Worm (Caenorhabditis elegans): Measurements from ENCODE around the gene cyp-25A6.

Gene cyp-25A6

ce11 chrIV:4204275-4204674 is 7.0 kb downstream of the cyp-25A6 start, which contains the start of gene pax-2:
Gene pax-2 (minus strand): TSS chrIV:4204375.
- TF ChIP-seq nhr-232 (tag; optimal IDR thresholded peaks at IDR 0.05) (no peak), lim-6 (tag; optimal IDR thresholded peaks at IDR 0.05) (no peak), ttx-3 (tag; optimal IDR thresholded peaks at IDR 0.05) (no peak), pha-2 (tag; optimal IDR thresholded peaks at IDR 0.05) (no peak), ceh-45 (GFP tag; IDR thresholded peaks at IDR 0.05) (no peak), che-1 (tag; optimal IDR thresholded peaks at IDR 0.05) (no peak), ztf-16 (tag; optimal IDR thresholded peaks at IDR 0.05) (no peak), ceh-19 (GFP tag; optimal IDR thresholded peaks at IDR 0.05) (no peak), ceh-6 (GFP tag; optimal IDR thresholded peaks at IDR 0.05) (no peak), syd-9 (tag; optimal IDR thresholded peaks at IDR 0.05) (no peak), ceh-48 (tag; optimal IDR thresholded peaks at IDR 0.05) (no peak), ceh-30 (tag; optimal IDR thresholded peaks at IDR 0.05) (no peak), hlh-15 (tag; optimal IDR thresholded peaks at IDR 0.05) (no peak), hlh-6 (tag; optimal IDR thresholded peaks at IDR 0.05) (no peak), sdc-2 (tag; optimal IDR thresholded peaks at IDR 0.05) (no peak), ceh-2 (tag; optimal IDR thresholded peaks at IDR 0.05) (no peak)

- TF ChIP-seq ceh-31 (tag; optimal IDR thresholded peaks at IDR 0.05) (no peak), hlh-8 (tag; optimal IDR thresholded peaks at IDR 0.05) (no peak), eyg-1 (tag; optimal IDR thresholded peaks at IDR 0.05) (no peak), F13H6.1 (tag; optimal IDR thresholded peaks at IDR 0.05) (no peak), lin-11 (tag; optimal IDR thresholded peaks at IDR 0.05) (no peak)
Observed at ce11 chrIV:4207088-4207487, 9.8 kb downstream of the cyp-25A6 start, which contains the start of gene osgn-1. Gene osgn-1 (plus strand): TSS chrIV:4207388.

ce11 chrIV:4209084-4209483 is 11.8 kb downstream of the cyp-25A6 start:
- TF ChIP-seq che-1 (tag; optimal IDR thresholded peaks at IDR 0.05) (no peak), ceh-24 (tag; optimal IDR thresholded peaks at IDR 0.05) (no peak), elt-4 (tag; optimal IDR thresholded peaks at IDR 0.05) (no peak), ets-4 (tag; optimal IDR thresholded peaks at IDR 0.05) (no peak), ceh-18 (tag; optimal IDR thresholded peaks at IDR 0.05) (no peak), K02D7.2 (tag; optimal IDR thresholded peaks at IDR 0.05) (no peak), pha-4 (tag; optimal IDR thresholded peaks at IDR 0.05) (no peak), ceh-22 (tag; optimal IDR thresholded peaks at IDR 0.05) (no peak), ceh-30 (tag; optimal IDR thresholded peaks at IDR 0.05) (no peak), pax-1 (tag; optimal IDR thresholded peaks at IDR 0.05) (no peak), syd-9 (tag; optimal IDR thresholded peaks at IDR 0.05) (no peak), unc-55 (GFP tag; optimal IDR thresholded peaks at IDR 0.05) (no peak), pag-3 (tag; optimal IDR thresholded peaks at IDR 0.05; ENCODE audit: borderline replicate concordance) (no peak), T23F11.4 (GFP tag; optimal IDR thresholded peaks at IDR 0.05) (no peak), unc-42 (tag; optimal IDR thresholded peaks at IDR 0.05) (no peak), odd-2 (tag; optimal IDR thresholded peaks at IDR 0.05) (no peak), pros-1 (tag; optimal IDR thresholded peaks at IDR 0.05) (no peak), nfya-1 (tag; optimal IDR thresholded peaks at IDR 0.05) (no peak), pqm-1 (tag; optimal IDR thresholded peaks at IDR 0.05) (no peak), hlh-15 (tag; optimal IDR thresholded peaks at IDR 0.05) (no peak)

DNA sequence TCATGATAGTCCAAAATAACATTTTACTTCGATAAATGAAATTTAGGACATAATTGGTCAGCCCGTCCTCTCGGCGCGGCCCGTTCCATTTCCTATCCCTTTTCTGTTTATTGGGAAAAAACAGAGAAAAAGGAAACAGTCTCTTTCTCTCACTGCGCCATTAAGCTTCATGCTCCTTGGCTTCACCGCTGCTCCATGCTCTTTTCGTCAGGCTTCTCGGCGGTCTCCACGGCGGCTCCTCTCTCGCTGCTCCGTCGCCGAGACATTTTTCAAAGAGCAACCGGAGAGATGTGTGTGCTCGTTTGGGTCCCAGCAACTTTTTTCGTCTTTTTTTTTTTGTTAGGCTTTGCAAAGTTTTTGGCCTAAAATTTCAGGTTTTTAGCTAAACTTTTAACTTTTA is 13.6 kb downstream of the cyp-25A6 start:
- TF ChIP-seq unc-42 (tag; optimal IDR thresholded peaks at IDR 0.05) (peak; percentile 11), dmd-4 (tag; optimal IDR thresholded peaks at IDR 0.05; ENCODE audit: borderline replicate concordance) (no peak), tbx-7 (tag; optimal IDR thresholded peaks at IDR 0.05) (no peak)
